Worm (Caenorhabditis elegans) whole organism, dauer: ENCODE data around the gene hot-7.

Source experiments
- unc-62 ChIP-seq: sonication (generic microtip); optimal IDR thresholded peaks from 2 replicates; lab custom pipeline; 2017; ENCODE audit warnings: missing biosample characterization, missing genetic modification reagents, missing genetic modification characterization

The hot-7 gene

ce11 chrII:14251400-14251940 lies 40.3 kb downstream of the hot-7 start:
- TF ChIP-seq unc-62 (GFP tag; lab: Kevin White, UChicago), result no peak

- no peak for TF ChIP-seq unc-62 (GFP tag; lab: Kevin White, UChicago)
Measured at ce11 chrII:14252057-14252456, 40.8 kb downstream of the hot-7 start, which contains the start of gene Y54G11A.2. Gene Y54G11A.2, plus strand, starts transcription at chrII:14252357.

ce11 chrII:14255850-14256249 lies 44.6 kb downstream of the hot-7 start:
- TF ChIP-seq unc-62 (GFP tag; lab: Kevin White, UChicago), result no peak

- no peak for TF ChIP-seq unc-62 (GFP tag; lab: Kevin White, UChicago)
Measured at ce11 chrII:14256779-14257178, 45.6 kb downstream of the hot-7 start, which contains the start of gene Y54G11A.19. Gene Y54G11A.19, minus strand, starts transcription at chrII:14256879.

- no peak for TF ChIP-seq unc-62 (GFP tag; lab: Kevin White, UChicago)
Measured at ce11 chrII:14257943-14258342, 46.7 kb downstream of the hot-7 start.
